Worm (Caenorhabditis elegans) whole organism, early embryonic: ENCODE data around the gene T22F7.1.

Experiments
- ama-1 ChIP-seq: fragments of 150-350 bp; optimal IDR thresholded peaks from 2 replicates; lab custom pipeline; 2014
- ceh-13 ChIP-seq: fragments of 200-800 bp; sonication (Bioruptor generic); optimal IDR thresholded peaks from 2 replicates; lab custom pipeline; 2018; ENCODE audit warnings: mild to moderate bottlenecking, missing genetic modification characterization, missing compliant biosample characterization
- ceh-36 ChIP-seq: sonication (generic microtip); optimal IDR thresholded peaks from 2 replicates; lab custom pipeline; 2016; ENCODE audit warnings: missing genetic modification characterization, inconsistent platforms, missing compliant biosample characterization
- ets-7 ChIP-seq: sonication (generic microtip); optimal IDR thresholded peaks from 2 replicates; lab custom pipeline; 2016; ENCODE audit warnings: missing genotype, missing genetic modification characterization, missing compliant biosample characterization
- flt-1 ChIP-seq: fragments of 200-800 bp; sonication (Bioruptor generic); IDR thresholded peaks from 2 replicates; pipeline ENCODE4 v1.3.6; 2022; ENCODE audit warnings: missing genetic modification characterization, missing compliant biosample characterization
- tbx-11 ChIP-seq: fragments of 200-800 bp; sonication (Bioruptor generic); IDR thresholded peaks from 2 replicates; pipeline ENCODE4 v1.3.6; 2022; ENCODE audit warnings: missing genetic modification characterization, missing compliant biosample characterization
- tbx-37 ChIP-seq: fragments of 200-800 bp; sonication (Bioruptor generic); conservative IDR thresholded peaks from 2 replicates; pipeline ENCODE4 v1.3.6; 2022; ENCODE audit warnings: missing genetic modification reagents, missing genetic modification characterization, missing compliant biosample characterization

- TF ChIP-seq ceh-13: no peak
- TF ChIP-seq tbx-37 (GFP tag; lab: Robert Waterston, UW): no peak
- TF ChIP-seq flt-1 (GFP tag; lab: Robert Waterston, UW): no peak
- TF ChIP-seq ets-7 (tag; lab: Kevin White, UChicago): no peak
- no peak for TF ChIP-seq ama-1 (lab: Kevin White, UChicago)
- TF ChIP-seq tbx-11 (GFP tag; lab: Robert Waterston, UW): no peak
- TF ChIP-seq ceh-36 (tag; lab: Kevin White, UChicago): no peak
These were observed 53.6 kb downstream of the T22F7.1 start for ce11 chrIII:595449-595848.
